Fruit fly (Drosophila melanogaster): ENCODE measurements around the gene CG42821.

DNA sequence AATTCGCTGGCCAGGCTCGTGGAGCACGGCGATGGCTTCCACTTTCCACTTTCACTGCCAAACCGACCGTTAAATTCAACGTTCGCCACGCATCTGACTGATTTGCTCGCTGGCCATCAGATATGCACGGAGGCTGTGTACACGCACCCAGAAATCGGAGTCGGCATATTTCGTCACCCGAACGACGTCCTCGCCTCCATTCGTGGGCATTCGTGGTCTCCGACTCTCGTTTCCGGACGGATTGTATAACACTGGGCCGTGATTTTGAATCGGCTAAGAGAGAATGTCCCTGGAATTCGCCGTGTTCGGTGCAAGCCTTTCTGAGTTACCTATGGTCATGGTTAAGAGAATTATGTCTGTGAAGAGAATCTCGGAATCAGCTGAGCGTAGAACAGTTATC, 46.9 kb upstream of the CG42821 start, which contains the start of gene beat-IIa:
- TF ChIP-seq CG10348 (GFP tag; IDR thresholded peaks at IDR 0.05) = no peak
- no peak for TF ChIP-seq gl (tag; optimal IDR thresholded peaks at IDR 0.05)
- TF ChIP-seq CG17806 (tag; optimal IDR thresholded peaks at IDR 0.05) = no peak
- no peak for TF ChIP-seq Pif1A (GFP tag; optimal IDR thresholded peaks at IDR 0.05)
- no peak for TF ChIP-seq CG8159 (tag; optimal IDR thresholded peaks at IDR 0.05)
- no peak for TF ChIP-seq D1 (tag; optimal IDR thresholded peaks at IDR 0.05)
- no peak for TF ChIP-seq Snoo (tag; optimal IDR thresholded peaks at IDR 0.05)
- TF ChIP-seq CG12605 (GFP tag; IDR thresholded peaks at IDR 0.05) = no peak
- no peak for TF ChIP-seq CG8301 (tag; optimal IDR thresholded peaks at IDR 0.05)
